Fruit fly (Drosophila melanogaster) Kc167 (cell line): ENCODE results near the gene THADA.

Experiments
- Myc ChIP-seq: fragments of >200 bp; optimal IDR thresholded peaks from 2 replicates; lab custom pipeline; 2017; ENCODE audit warnings: missing external identifiers
- Sin3A ChIP-seq: fragments of >200 bp; optimal IDR thresholded peaks from 2 replicates; lab custom pipeline; 2018; ENCODE audit warnings: missing external identifiers
- h ChIP-seq: fragments of >200 bp; optimal IDR thresholded peaks from 3 replicates; lab custom pipeline; 2018; ENCODE audit warnings: missing external identifiers
- psq ChIP-seq: fragments of >200 bp; optimal IDR thresholded peaks from 2 replicates; lab custom pipeline; 2017; ENCODE audit warnings: missing external identifiers
- ttk ChIP-seq: sonication (Bioruptor generic); optimal IDR thresholded peaks from 2 replicates; lab custom pipeline; 2017; ENCODE audit warnings: missing external identifiers

dm6 chrX:19897991-19898473 is 32.7 kb upstream of the THADA start:
- TF ChIP-seq ttk (lab: Kevin White, UChicago), result no peak
- no peak for TF ChIP-seq Sin3A (lab: Kevin White, UChicago)
- no peak for TF ChIP-seq Myc
- TF ChIP-seq psq, result no peak
- TF ChIP-seq h (lab: Kevin White, UChicago), result no peak
